Fruit fly (Drosophila melanogaster) whole organism, larva: Measurements from ENCODE around the gene lectin-29Ca.

Experiments used
- noc ChIP-seq: fragments of 200-800 bp; sonication (Bioruptor generic); optimal IDR thresholded peaks from 3 replicates; lab custom pipeline; 2019; ENCODE audit warnings: missing biosample characterization, mild to moderate bottlenecking, missing genetic modification characterization, moderate library complexity

lectin-29Ca gene

DNA sequence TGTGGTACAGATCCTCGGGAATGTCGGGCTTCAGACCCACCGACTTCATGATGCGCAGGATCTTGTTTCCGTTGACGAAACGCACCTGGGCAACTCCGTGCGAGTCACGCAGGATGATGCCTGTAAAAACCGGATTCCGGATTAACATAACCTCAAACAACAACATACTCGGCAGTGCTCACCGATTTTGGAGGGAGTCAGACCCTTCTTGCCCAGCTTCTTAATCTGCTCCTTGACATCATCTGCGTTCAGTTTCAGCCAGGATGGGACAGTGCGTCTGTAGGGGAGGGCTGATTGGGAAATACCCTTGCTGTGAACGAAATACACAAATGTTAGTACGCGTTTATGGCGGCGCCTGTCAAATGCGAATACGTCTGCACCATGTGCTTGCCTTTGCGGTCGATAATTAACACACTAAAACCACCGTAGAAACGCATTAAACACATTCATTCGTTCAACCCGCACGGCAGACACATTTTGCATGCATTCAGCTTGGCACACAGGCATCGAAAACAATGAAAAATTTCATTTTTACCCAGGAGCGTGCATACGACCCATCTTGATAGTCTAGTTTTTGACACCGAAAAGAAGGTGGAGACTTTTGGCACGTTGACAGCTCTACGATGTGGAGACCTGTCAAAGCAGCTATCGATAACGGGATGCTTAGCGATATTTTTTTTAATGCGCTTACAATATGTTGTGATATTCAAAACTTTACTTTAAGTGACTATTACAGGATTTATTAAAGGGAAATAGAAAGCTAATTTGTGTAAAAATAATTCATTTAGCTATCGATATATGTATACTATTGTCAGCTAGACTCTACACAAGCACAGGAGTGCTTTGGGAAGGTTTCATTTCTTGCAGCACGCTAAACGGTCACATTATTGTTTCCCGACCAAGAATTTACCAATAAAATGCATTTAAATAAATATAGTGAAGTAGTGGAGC lies 29.8 kb downstream of the lectin-29Ca start, which contains the start of the genes RpS13 and CSN8:
RpS13 (minus strand) TSS at position 657 of the 951 bp plus-strand sequence.
CSN8 (plus strand) TSS at position 850 of the 951 bp plus-strand sequence.
- TF ChIP-seq noc (tag; lab: Kevin White, UChicago): peak; percentile 31

DNA sequence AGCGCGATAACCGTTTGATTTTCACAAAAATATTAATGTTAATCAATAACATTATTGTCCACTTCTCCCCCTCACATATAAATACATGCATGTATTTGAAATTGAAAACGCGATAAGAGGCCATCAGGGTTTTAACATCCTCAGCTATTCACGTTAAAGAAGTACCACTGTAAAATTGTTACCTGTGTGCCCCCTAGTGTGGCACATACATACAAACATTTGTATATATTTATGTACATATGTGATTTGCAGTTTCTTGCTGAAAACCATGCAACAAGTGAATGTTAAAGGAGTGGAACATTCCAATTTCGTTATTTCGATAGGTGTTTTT lies 31.2 kb downstream of the lectin-29Ca start:
- TF ChIP-seq noc (tag; lab: Kevin White, UChicago): no peak

DNA sequence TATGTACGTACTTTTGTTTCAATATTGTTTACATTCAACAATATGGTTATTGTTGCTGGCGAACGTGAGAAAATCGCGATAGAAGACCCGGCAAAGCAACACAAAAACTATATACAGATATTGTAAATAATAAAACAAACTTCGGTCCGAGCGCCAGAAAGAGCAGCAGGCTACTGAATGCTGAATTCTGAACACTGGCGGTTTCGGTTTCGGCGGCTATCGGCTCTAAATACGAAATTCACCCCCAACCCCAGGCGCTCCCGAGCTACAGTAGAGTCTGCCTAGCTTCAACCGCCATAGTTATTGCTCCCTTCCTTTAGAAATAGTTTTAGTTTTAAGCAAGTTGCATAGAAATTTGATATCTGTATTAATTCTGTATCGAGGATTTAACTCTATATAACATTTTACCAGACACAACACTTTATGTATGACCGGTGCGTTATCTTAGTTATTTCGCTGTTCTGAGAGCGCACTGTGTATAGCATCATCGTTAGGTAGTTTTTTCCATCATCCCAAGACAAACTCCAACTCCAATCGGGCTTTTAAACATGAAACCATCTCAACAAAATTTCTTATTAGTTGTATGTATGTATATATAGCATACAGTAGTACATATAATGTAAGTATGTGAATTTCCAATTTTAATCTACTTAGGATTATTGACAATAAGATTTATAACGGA lies 31.7 kb downstream of the lectin-29Ca start, which contains the start of gene CG7627:
CG7627 (minus strand) TSS at position 197 of the 682 bp plus-strand sequence.
- peak; percentile 88 for TF ChIP-seq noc (tag; lab: Kevin White, UChicago)

DNA sequence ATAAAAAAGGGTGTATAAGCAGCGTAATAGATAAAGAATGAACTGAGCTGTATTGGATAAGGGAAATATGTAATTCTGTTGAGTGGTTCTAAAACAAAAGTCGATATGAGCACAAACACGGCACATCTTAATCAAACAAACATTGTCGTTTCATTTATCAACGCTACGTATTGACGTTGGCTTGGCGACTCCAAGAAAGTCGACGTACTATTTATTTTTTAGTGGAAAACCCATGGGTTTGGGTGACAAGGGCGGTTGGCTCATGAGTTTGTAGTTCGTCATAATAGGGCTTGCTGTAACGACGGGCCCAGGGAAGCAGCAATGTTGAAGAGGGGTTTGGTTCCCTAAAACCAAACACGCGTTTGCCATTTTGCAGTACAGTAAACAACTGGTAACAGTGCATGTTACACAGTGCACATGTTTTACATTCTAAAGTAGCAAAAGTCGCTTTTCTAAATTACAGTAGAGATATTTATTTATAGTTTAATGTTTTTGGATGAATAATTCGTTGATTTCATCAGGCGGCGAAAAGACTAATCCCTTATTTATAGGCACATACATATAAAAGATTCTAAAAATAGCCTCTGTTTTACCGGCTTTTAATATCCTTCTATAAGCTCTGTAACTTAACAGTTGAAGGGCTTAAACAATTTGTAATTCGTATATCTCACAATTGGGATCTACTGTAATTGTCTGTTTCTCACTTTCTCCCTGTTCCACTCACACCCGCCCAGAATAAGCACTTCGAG lies 32.7 kb downstream of the lectin-29Ca start:
- TF ChIP-seq noc (tag; lab: Kevin White, UChicago): no peak

DNA sequence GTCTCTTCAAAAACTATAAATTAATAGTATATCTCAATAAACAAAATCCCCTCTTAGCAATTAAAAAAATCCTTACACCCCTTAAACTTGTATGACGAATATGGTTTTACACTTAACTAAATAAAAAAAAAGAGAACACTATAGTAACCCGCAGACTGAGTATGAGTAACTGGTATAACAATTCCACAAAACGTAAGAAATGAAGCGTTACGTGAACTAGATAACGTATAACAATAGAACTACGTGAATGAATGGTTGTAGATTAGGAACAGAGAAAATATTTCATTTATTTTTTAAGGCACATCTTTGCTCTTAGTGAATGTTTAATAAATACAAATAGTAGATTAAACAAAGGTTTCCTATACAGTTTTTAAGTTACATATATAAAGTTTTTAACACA lies 38.7 kb downstream of the lectin-29Ca start:
- no peak for TF ChIP-seq noc (tag; lab: Kevin White, UChicago)

- no peak for TF ChIP-seq noc (tag; lab: Kevin White, UChicago)
Observed at dm6 chr2L:8351864-8352263, 42.2 kb downstream of the lectin-29Ca start, which contains the start of gene Mur29B. Gene Mur29B, plus strand, starts transcription at chr2L:8352187.

dm6 chr2L:8351333-8351732 lies 42.7 kb downstream of the lectin-29Ca start:
- no peak for TF ChIP-seq noc (tag; lab: Kevin White, UChicago)

DNA sequence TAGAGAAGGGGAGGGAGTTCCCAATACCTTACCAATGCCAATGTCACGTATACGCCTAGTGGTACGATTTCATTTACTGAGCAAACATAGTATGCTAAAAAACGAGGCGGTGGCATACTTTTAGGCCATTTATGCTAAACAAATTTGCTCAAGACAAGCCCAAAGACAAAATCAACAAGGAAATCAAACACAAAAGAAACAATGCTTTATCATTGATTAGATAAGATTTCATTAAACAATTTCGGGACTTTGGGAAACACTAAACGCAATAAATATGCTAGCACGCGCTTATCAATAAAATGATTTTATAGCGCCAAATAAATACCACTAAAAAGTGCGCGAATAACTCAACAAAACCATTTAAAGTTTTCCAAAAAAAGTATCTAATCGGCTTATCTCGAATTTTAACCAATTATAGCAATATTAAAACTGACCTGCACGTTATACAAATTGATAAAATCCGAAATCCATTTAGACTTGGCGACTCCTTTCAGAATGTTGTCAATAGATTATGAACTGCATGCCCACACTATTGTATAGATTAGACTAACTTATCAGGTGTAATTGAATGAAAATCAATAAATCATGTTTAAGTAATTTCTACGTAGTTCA lies 43.4 kb downstream of the lectin-29Ca start:
- peak; percentile 89 for TF ChIP-seq noc (tag; lab: Kevin White, UChicago)

DNA sequence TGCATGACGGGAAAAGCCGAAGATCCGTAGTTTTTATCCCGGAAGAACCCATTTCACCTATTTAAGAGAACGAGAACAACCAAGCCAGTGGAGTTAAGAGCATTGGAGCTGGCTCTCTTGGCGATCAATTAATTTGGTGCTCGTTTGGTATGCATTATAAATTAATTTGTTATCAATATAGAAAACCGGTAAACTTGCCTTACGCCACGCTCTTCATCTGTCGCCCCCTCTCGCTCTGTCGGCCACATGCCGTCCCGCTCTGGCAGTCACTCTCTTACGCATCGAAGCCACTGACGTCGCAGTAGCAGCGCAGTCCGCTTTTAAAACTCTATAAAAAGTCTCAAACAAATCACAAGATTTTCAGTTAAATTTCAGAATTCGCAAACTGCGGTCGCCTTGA lies 47.8 kb downstream of the lectin-29Ca start, which contains the start of gene CG7778:
CG7778 (plus strand) TSS at position 361 of the 400 bp plus-strand sequence.
- TF ChIP-seq noc (tag; lab: Kevin White, UChicago): no peak

DNA sequence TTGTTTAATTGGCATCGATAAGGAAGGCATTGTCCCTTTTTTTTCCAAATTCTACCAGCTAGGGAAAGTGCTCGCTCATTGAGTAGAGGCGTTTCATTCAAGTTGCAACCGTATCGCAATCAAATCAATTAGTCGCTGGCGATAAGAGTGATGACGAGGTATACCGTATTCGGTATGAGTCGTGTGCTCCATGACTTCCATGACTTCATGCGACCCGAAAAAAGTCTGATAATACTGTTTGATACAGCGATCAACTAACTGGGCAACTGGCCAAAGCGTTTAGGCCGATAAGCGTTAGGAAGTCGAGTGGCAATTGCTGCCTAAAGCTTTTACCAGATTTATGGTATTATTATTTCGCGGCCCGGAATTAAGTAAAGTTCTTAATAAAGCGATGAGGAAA lies 49.5 kb downstream of the lectin-29Ca start:
- TF ChIP-seq noc (tag; lab: Kevin White, UChicago): peak; percentile 51
